Fruit fly (Drosophila melanogaster) whole organism, embryonic: Measurements from ENCODE around the gene PIG-C.
A peak's percentile ranks its signal among the peaks of the same experiment; 100 is the strongest.

Experiments
- Blimp-1 ChIP-seq: fragments of 200-800 bp; sonication (Bioruptor generic); optimal IDR thresholded peaks from 3 replicates; lab custom pipeline; 2018; ENCODE audit warnings: missing biosample characterization, missing genetic modification characterization, mild to moderate bottlenecking, moderate library complexity, missing genetic modification reagents
- CG12155 ChIP-seq: fragments of 200-800 bp; sonication (Bioruptor generic); optimal IDR thresholded peaks from 3 replicates; lab custom pipeline; 2016; ENCODE audit warnings: missing biosample characterization, missing genetic modification characterization
- CG12391 ChIP-seq: fragments of 200-800 bp; sonication (Bioruptor generic); optimal IDR thresholded peaks from 3 replicates; lab custom pipeline; 2018; ENCODE audit warnings: missing biosample characterization, mild to moderate bottlenecking, missing genetic modification characterization, moderate library complexity
- CG13296 ChIP-seq: fragments of 200-800 bp; sonication (Bioruptor generic); optimal IDR thresholded peaks from 3 replicates; lab custom pipeline; 2018; ENCODE audit warnings: missing biosample characterization, mild to moderate bottlenecking, missing genetic modification characterization
- CG13424 ChIP-seq: fragments of 200-800 bp; sonication (Bioruptor generic); optimal IDR thresholded peaks from 2 replicates; lab custom pipeline; 2019; ENCODE audit warnings: missing biosample characterization, mild to moderate bottlenecking, missing genetic modification characterization, moderate library complexity
- CG15269 ChIP-seq: fragments of 200-800 bp; sonication (Bioruptor generic); optimal IDR thresholded peaks from 2 replicates; lab custom pipeline; 2018; ENCODE audit warnings: missing biosample characterization, mild to moderate bottlenecking, missing genetic modification characterization, moderate library complexity
- CG17385 ChIP-seq: fragments of 200-800 bp; sonication (Bioruptor generic); optimal IDR thresholded peaks from 3 replicates; lab custom pipeline; 2018; ENCODE audit warnings: missing biosample characterization, mild to moderate bottlenecking, missing genetic modification characterization
- CG18599 ChIP-seq: fragments of 200-800 bp; sonication (Bioruptor generic); optimal IDR thresholded peaks from 3 replicates; lab custom pipeline; 2017; ENCODE audit warnings: missing biosample characterization, missing genetic modification characterization, mild to moderate bottlenecking, moderate library complexity, missing genetic modification reagents
- CG2199 ChIP-seq: fragments of 200-800 bp; sonication (Bioruptor generic); IDR thresholded peaks from 3 replicates; pipeline ENCODE4 v1.3.6; 2022; ENCODE audit warnings: missing biosample characterization, missing genetic modification characterization
- CG31388 ChIP-seq: fragments of 200-800 bp; sonication (Bioruptor generic); optimal IDR thresholded peaks from 2 replicates; lab custom pipeline; 2016; ENCODE audit warnings: missing biosample characterization, missing genetic modification characterization
- CG3163 ChIP-seq: fragments of 200-800 bp; sonication (Bioruptor generic); optimal IDR thresholded peaks from 3 replicates; lab custom pipeline; 2016; ENCODE audit warnings: missing biosample characterization, missing genetic modification characterization
- CG4820 ChIP-seq: fragments of 200-800 bp; sonication (Bioruptor generic); optimal IDR thresholded peaks from 3 replicates; lab custom pipeline; 2016; ENCODE audit warnings: missing biosample characterization, missing genetic modification characterization
- CG9437 ChIP-seq: fragments of 200-800 bp; sonication (Bioruptor generic); optimal IDR thresholded peaks from 2 replicates; lab custom pipeline; 2018; ENCODE audit warnings: missing biosample characterization, mild to moderate bottlenecking, missing genetic modification characterization
- CHES-1-like ChIP-seq: fragments of 200-800 bp; sonication (Bioruptor generic); optimal IDR thresholded peaks from 2 replicates; lab custom pipeline; 2016; ENCODE audit warnings: missing biosample characterization, missing genetic modification characterization
- Doc3 ChIP-seq: fragments of 200-800 bp; sonication (Bioruptor generic); IDR thresholded peaks from 3 replicates; pipeline ENCODE4 v1.3.6; 2022; ENCODE audit warnings: missing biosample characterization, missing genetic modification characterization; ENCODE audit not compliant: partially characterized antibody
- Drgx ChIP-seq: fragments of 200-800 bp; sonication (Bioruptor generic); IDR thresholded peaks from 2 replicates; pipeline ENCODE4 v1.3.6; 2022; ENCODE audit warnings: missing biosample characterization, missing genetic modification characterization
- Fer1 ChIP-seq: fragments of 200-800 bp; sonication (Bioruptor generic); optimal IDR thresholded peaks from 2 replicates; lab custom pipeline; 2017; ENCODE audit warnings: missing biosample characterization, mild to moderate bottlenecking, missing genetic modification characterization
- Gug ChIP-seq: fragments of 200-800 bp; sonication (Bioruptor generic); IDR thresholded peaks from 4 replicates; pipeline ENCODE4 v1.3.6; 2022; ENCODE audit warnings: missing biosample characterization, missing genetic modification characterization
- HLH4C ChIP-seq: fragments of 200-800 bp; sonication (Bioruptor generic); IDR thresholded peaks from 3 replicates; pipeline ENCODE4 v1.3.6; 2022; ENCODE audit warnings: missing biosample characterization, missing genetic modification characterization; ENCODE audit not compliant: partially characterized antibody
- Hr51 ChIP-seq, 2 experiments: fragments of 200-800 bp; sonication (Bioruptor generic); optimal IDR thresholded peaks; 2 replicates in 1 of 2; 3 replicates in 1 of 2; lab custom pipeline; 2016 to 2018; ENCODE audit warnings: missing biosample characterization in 2 of 2, missing genetic modification characterization in 2 of 2, mild to moderate bottlenecking in 1 of 2, moderate library complexity in 1 of 2
- Lpt ChIP-seq: fragments of >200 bp; optimal IDR thresholded peaks from 2 replicates; lab custom pipeline; 2018; ENCODE audit warnings: missing biosample characterization, missing genetic modification characterization
- Oli ChIP-seq: fragments of 200-800 bp; sonication (Bioruptor generic); optimal IDR thresholded peaks from 2 replicates; lab custom pipeline; 2018; ENCODE audit warnings: missing biosample characterization, mild to moderate bottlenecking, missing genetic modification characterization, moderate library complexity
- Poxn ChIP-seq: fragments of 200-800 bp; sonication (Bioruptor generic); IDR thresholded peaks from 2 replicates; pipeline ENCODE4 v1.3.6; 2022; ENCODE audit warnings: missing biosample characterization, missing genetic modification characterization
- Sox102F ChIP-seq: fragments of 200-800 bp; sonication (Bioruptor generic); optimal IDR thresholded peaks from 2 replicates; lab custom pipeline; 2018; ENCODE audit warnings: missing biosample characterization, mild to moderate bottlenecking, missing genetic modification characterization, moderate library complexity
- Trl ChIP-seq, 3 experiments: fragments of >200 bp in 2 of 3; fragments of 200-800 bp in 1 of 3; sonication (Bioruptor generic) in 1 of 3; optimal IDR thresholded peaks; 2 replicates in 1 of 3; 3 replicates in 2 of 3; lab custom pipeline; 2016 to 2017; ENCODE audit warnings: missing biosample characterization in 1 of 3, missing genetic modification characterization in 1 of 3
- cas ChIP-seq: fragments of 200-800 bp; sonication (Bioruptor generic); IDR thresholded peaks from 2 replicates; pipeline ENCODE4 v1.3.6; 2022; ENCODE audit warnings: missing biosample characterization, missing genetic modification characterization
- chif ChIP-seq, 2 experiments: fragments of 200-800 bp; sonication (Bioruptor generic); optimal IDR thresholded peaks; 3 replicates each; lab custom pipeline; 2016; ENCODE audit warnings: missing biosample characterization in 2 of 2, missing genetic modification characterization in 2 of 2
- chn ChIP-seq: fragments of 200-800 bp; sonication (Bioruptor generic); optimal IDR thresholded peaks from 2 replicates; lab custom pipeline; 2016; ENCODE audit warnings: missing biosample characterization, missing genetic modification characterization
- ci ChIP-seq: fragments of 200-800 bp; sonication (Bioruptor generic); IDR thresholded peaks from 3 replicates; pipeline ENCODE4 v1.3.6; 2022; ENCODE audit warnings: missing biosample characterization, missing genetic modification characterization
- danr ChIP-seq: fragments of 200-800 bp; sonication (Bioruptor generic); IDR thresholded peaks from 2 replicates; pipeline ENCODE4 v1.3.6; 2022; ENCODE audit warnings: missing biosample characterization, missing genetic modification characterization
- dimm ChIP-seq: fragments of 200-800 bp; sonication (Bioruptor generic); IDR thresholded peaks from 2 replicates; pipeline ENCODE4 v1.3.6; 2022; ENCODE audit warnings: missing biosample characterization, missing genetic modification characterization
- dmrt99B ChIP-seq: fragments of 200-800 bp; sonication (Bioruptor generic); optimal IDR thresholded peaks from 2 replicates; lab custom pipeline; 2018; ENCODE audit warnings: missing biosample characterization, mild to moderate bottlenecking, missing genetic modification characterization, moderate library complexity
- ems ChIP-seq: fragments of 200-800 bp; sonication (Bioruptor generic); optimal IDR thresholded peaks from 3 replicates; lab custom pipeline; 2016; ENCODE audit warnings: missing biosample characterization, missing genetic modification characterization
- eve ChIP-seq, 2 experiments: fragments of >200 bp; optimal IDR thresholded peaks; 2 replicates each; lab custom pipeline; 2017; ENCODE audit warnings: missing biosample characterization in 2 of 2, missing genetic modification characterization in 2 of 2
- gem ChIP-seq: fragments of 200-800 bp; sonication (Bioruptor generic); optimal IDR thresholded peaks from 2 replicates; lab custom pipeline; 2019; ENCODE audit warnings: missing biosample characterization, mild to moderate bottlenecking, missing genetic modification characterization, moderate library complexity
- gsb ChIP-seq: fragments of 200-800 bp; sonication (Bioruptor generic); IDR thresholded peaks from 2 replicates; pipeline ENCODE4 v1.3.6; 2022; ENCODE audit warnings: missing biosample characterization, missing genetic modification characterization
- hkb ChIP-seq, 2 experiments: fragments of 200-800 bp in 1 of 2; fragments of >200 bp in 1 of 2; sonication (Bioruptor generic) in 1 of 2; IDR thresholded peaks in 1 of 2; optimal IDR thresholded peaks in 1 of 2; 2 replicates each; pipeline versions ENCODE4 v1.3.6 to Lab custom; 2017 to 2022; ENCODE audit warnings: missing biosample characterization in 1 of 2, missing genetic modification characterization in 1 of 2
- kni ChIP-seq: fragments of 200-800 bp; sonication (Bioruptor generic); optimal IDR thresholded peaks from 3 replicates; lab custom pipeline; 2017; ENCODE audit warnings: mild to moderate bottlenecking, missing biosample characterization, missing genetic modification reagents, missing genetic modification characterization
- lov ChIP-seq, 2 experiments: fragments of 200-800 bp in 1 of 2; fragments of >200 bp in 1 of 2; sonication (Bioruptor generic) in 1 of 2; IDR thresholded peaks in 1 of 2; optimal IDR thresholded peaks in 1 of 2; 2 replicates in 1 of 2; 3 replicates in 1 of 2; pipeline versions ENCODE4 v1.3.6 to Lab custom; 2017 to 2022; ENCODE audit warnings: missing biosample characterization in 1 of 2, missing genetic modification characterization in 1 of 2
- tap ChIP-seq: fragments of 200-800 bp; optimal IDR thresholded peaks from 3 replicates; lab custom pipeline; 2019; ENCODE audit warnings: missing biosample characterization, mild to moderate bottlenecking, missing genetic modification characterization, moderate library complexity
- tin ChIP-seq: fragments of 200-800 bp; sonication (Bioruptor generic); optimal IDR thresholded peaks from 3 replicates; lab custom pipeline; 2016; ENCODE audit warnings: missing biosample characterization, missing genetic modification characterization
- vvl ChIP-seq: fragments of 200-800 bp; sonication (Bioruptor generic); IDR thresholded peaks from 2 replicates; pipeline ENCODE4 v1.3.6; 2022; ENCODE audit warnings: missing biosample characterization, missing genetic modification characterization

PIG-C gene

dm6 chr3L:3283264-3283663 is 35.8 kb downstream of the PIG-C start:
- TF ChIP-seq Lpt (GFP tag; lab: Kevin White, UChicago) (no peak), danr (GFP tag; lab: Robert Waterston, UW) (no peak), Hr51 (GFP tag; optimal IDR thresholded peaks at IDR 0.05; lab: Kevin White, UChicago) (peak in 1 of 2 experiments; percentile 57), eve (GFP tag; optimal IDR thresholded peaks at IDR 0.05; lab: Kevin White, UChicago) (peak in 1 of 2 experiments; percentile 29), Poxn (GFP tag; lab: Robert Waterston, UW) (no peak), chif (GFP tag; optimal IDR thresholded peaks at IDR 0.05; lab: Kevin White, UChicago) (no peak), CG31388 (GFP tag; lab: Kevin White, UChicago) (no peak), gem (tag; lab: Kevin White, UChicago) (peak; percentile 15), CG4820 (GFP tag; lab: Kevin White, UChicago) (no peak), dimm (GFP tag; lab: Robert Waterston, UW) (no peak), Oli (peak; percentile 35), dmrt99B (peak; percentile 19), tin (GFP tag; lab: Kevin White, UChicago) (no peak), CG15269 (tag; lab: Kevin White, UChicago) (peak; percentile 39), chn (GFP tag; lab: Kevin White, UChicago) (no peak), CG2199 (GFP tag; lab: Robert Waterston, UW) (no peak), lov (optimal IDR thresholded peaks at IDR 0.05; lab: Kevin White, UChicago) (no peak), lov (GFP tag; IDR thresholded peaks at IDR 0.05; lab: Robert Waterston, UW) (no peak), Drgx (GFP tag; lab: Robert Waterston, UW) (peak; percentile 35; the same call in 1 of the 2 replicates), CG13424 (tag; lab: Kevin White, UChicago) (peak; percentile 22), vvl (0 out of 2 replicates have a peak, but pooled peaks have one; percentile 29), Sox102F (GFP tag; lab: Kevin White, UChicago) (peak; percentile 56), ci (no peak), CG17385 (no peak), CG12155 (GFP tag; lab: Kevin White, UChicago) (no peak), Gug (GFP tag; lab: Robert Waterston, UW) (no peak), CG12391 (tag; lab: Kevin White, UChicago) (peak; percentile 6), tap (no peak)

- TF ChIP-seq CHES-1-like (GFP tag; lab: Kevin White, UChicago) (no peak), gsb (GFP tag; lab: Robert Waterston, UW) (no peak), Doc3 (GFP tag; lab: Robert Waterston, UW) (0 out of 3 replicates have a peak, but pooled peaks have one; percentile 15), CG13296 (GFP tag; lab: Kevin White, UChicago) (no peak), Trl (optimal IDR thresholded peaks at IDR 0.05; lab: Kevin White, UChicago) (peak in 1 of 2 experiments; percentile 22), Trl (GFP tag; optimal IDR thresholded peaks at IDR 0.05; lab: Kevin White, UChicago) (no peak), Blimp-1 (GFP tag; lab: Kevin White, UChicago) (peak; percentile 11), cas (no peak), CG9437 (GFP tag; lab: Kevin White, UChicago) (no peak), CG3163 (GFP tag; lab: Kevin White, UChicago) (peak; percentile 63), ems (GFP tag; lab: Kevin White, UChicago) (no peak), hkb (optimal IDR thresholded peaks at IDR 0.05; lab: Kevin White, UChicago) (no peak), hkb (GFP tag; IDR thresholded peaks at IDR 0.05; lab: Robert Waterston, UW) (no peak), Fer1 (GFP tag; lab: Kevin White, UChicago) (no peak), HLH4C (GFP tag; lab: Robert Waterston, UW) (no peak), CG18599 (GFP tag; lab: Kevin White, UChicago) (no peak), kni (GFP tag; lab: Kevin White, UChicago) (peak; percentile 37)
- TF ChIP-seq, all 482 proteins: peak for 5
Measured at dm6 chr3L:3279930-3280329, 39.1 kb downstream of the PIG-C start, which contains the start of gene CG12017. Gene CG12017 (plus strand): TSS chr3L:3280239.
